Worm (Caenorhabditis elegans): ENCODE data around the gene tost-1.

- TF ChIP-seq nhr-2 (tag; optimal IDR thresholded peaks at IDR 0.05) = no peak
- TF ChIP-seq ces-1 (GFP tag; optimal IDR thresholded peaks at IDR 0.05) = no peak
- TF ChIP-seq mab-5 (tag; optimal IDR thresholded peaks at IDR 0.05) = no peak
- no peak for TF ChIP-seq mep-1 (tag; optimal IDR thresholded peaks at IDR 0.05)
- TF ChIP-seq blmp-1 (tag; optimal IDR thresholded peaks at IDR 0.05) = no peak
- no peak for TF ChIP-seq tbx-8 (GFP tag; optimal IDR thresholded peaks at IDR 0.05)
- no peak for TF ChIP-seq nhr-12 (tag; optimal IDR thresholded peaks at IDR 0.05)
- TF ChIP-seq nhr-28 (tag; optimal IDR thresholded peaks at IDR 0.05) = no peak
- TF ChIP-seq elt-3 (tag; optimal IDR thresholded peaks at IDR 0.05) = no peak
- TF ChIP-seq unc-62 (GFP tag; optimal IDR thresholded peaks at IDR 0.05) = no peak
- no peak for TF ChIP-seq snpc-4 (tag; optimal IDR thresholded peaks at IDR 0.05)
These were observed 1.3 kb upstream of the tost-1 start, which contains the start of gene C35D10.1 for ce11 chrIII:4879445-4879844.
